Worm (Caenorhabditis elegans): ENCODE data around the gene ram-5.
A peak's percentile ranks its signal among the peaks of the same experiment; 100 is the strongest.

ram-5 gene

ce11 chrX:14557352-14557935, 7.5 kb downstream of the ram-5 start (continued):
- peak; percentile 78 for TF ChIP-seq zip-4 (GFP tag; optimal IDR thresholded peaks at IDR 0.05)
- peak; percentile 65 for TF ChIP-seq nhr-20 (tag; optimal IDR thresholded peaks at IDR 0.05)
- no peak for TF ChIP-seq lin-13 (GFP tag; optimal IDR thresholded peaks at IDR 0.05)
- TF ChIP-seq lin-15B (tag; optimal IDR thresholded peaks at IDR 0.05), result no peak
- TF ChIP-seq xbp-1 (tag; optimal IDR thresholded peaks at IDR 0.05), result peak; percentile 35
- no peak for TF ChIP-seq nhr-85 (tag)
- TF ChIP-seq unc-86 (tag; optimal IDR thresholded peaks at IDR 0.05), result peak; percentile 68
- peak; percentile 28 for TF ChIP-seq egl-13 (tag; optimal IDR thresholded peaks at IDR 0.05)
- TF ChIP-seq lin-39 (tag; optimal IDR thresholded peaks at IDR 0.05), result peak; percentile 30

- TF ChIP-seq xbp-1 (tag; optimal IDR thresholded peaks at IDR 0.05), result no peak
- TF ChIP-seq elt-3 (tag; optimal IDR thresholded peaks at IDR 0.05), result peak in 4 of 6 experiments; percentile 27 to 70 (median 48)
- peak; percentile 37 for TF ChIP-seq nhr-71 (tag; optimal IDR thresholded peaks at IDR 0.05)
- TF ChIP-seq elt-2 (tag; optimal IDR thresholded peaks at IDR 0.05), result peak; percentile 38
- TF ChIP-seq ceh-63 (GFP tag; optimal IDR thresholded peaks at IDR 0.05), result no peak
- peak; percentile 27 for TF ChIP-seq jun-1 (tag; optimal IDR thresholded peaks at IDR 0.05)
- no peak for TF ChIP-seq efl-1 (optimal IDR thresholded peaks at IDR 0.05)
- TF ChIP-seq efl-1 (GFP tag; optimal IDR thresholded peaks at IDR 0.05 in 1 of 2), result peak in 1 of 2 experiments; percentile 31
- peak in 1 of 2 experiments; percentile 63 for TF ChIP-seq lin-35 (GFP tag; optimal IDR thresholded peaks at IDR 0.05)
- no peak for TF ChIP-seq ceh-90 (tag; optimal IDR thresholded peaks at IDR 0.05)
- peak; percentile 10 for TF ChIP-seq nhr-19 (GFP tag; conservative IDR thresholded peaks at IDR 0.05)
- peak; percentile 75 for TF ChIP-seq nhr-85 (tag)
- peak; percentile 84 for TF ChIP-seq blmp-1 (tag; optimal IDR thresholded peaks at IDR 0.05)
- TF ChIP-seq snpc-4 (tag; optimal IDR thresholded peaks at IDR 0.05), result no peak
- TF ChIP-seq ceh-8 (GFP tag; optimal IDR thresholded peaks at IDR 0.05), result no peak
- peak; percentile 82 for TF ChIP-seq nhr-20 (tag; optimal IDR thresholded peaks at IDR 0.05)
Measured at ce11 chrX:14557936-14558554, 8.1 kb downstream of the ram-5 start, which contains the start of gene nhr-3. Gene nhr-3, plus strand, starts transcription at chrX:14558504.

ce11 chrX:14559084-14559483, 9.1 kb downstream of the ram-5 start:
- peak; percentile 36 for TF ChIP-seq skn-1 (tag; optimal IDR thresholded peaks at IDR 0.05)
- TF ChIP-seq nhr-84 (tag; optimal IDR thresholded peaks at IDR 0.05), result no peak
- TF ChIP-seq ceh-63 (GFP tag; optimal IDR thresholded peaks at IDR 0.05), result no peak
- TF ChIP-seq snu-23 (GFP tag; optimal IDR thresholded peaks at IDR 0.05), result no peak
- no peak for TF ChIP-seq grh-1 (GFP tag; IDR thresholded peaks at IDR 0.05)
- no peak for TF ChIP-seq nhr-71 (tag; optimal IDR thresholded peaks at IDR 0.05)
- TF ChIP-seq ceh-82 (tag; optimal IDR thresholded peaks at IDR 0.05), result peak in 1 of 3 experiments; percentile 26
- no peak for TF ChIP-seq lsy-2 (tag; optimal IDR thresholded peaks at IDR 0.05)
- no peak for TF ChIP-seq lin-39 (tag; optimal IDR thresholded peaks at IDR 0.05)
- no peak for TF ChIP-seq lin-15B (tag; optimal IDR thresholded peaks at IDR 0.05)
- no peak for TF ChIP-seq nhr-237 (tag; optimal IDR thresholded peaks at IDR 0.05)
- TF ChIP-seq nhr-19 (GFP tag; conservative IDR thresholded peaks at IDR 0.05), result no peak
- TF ChIP-seq efl-3 (GFP tag; optimal IDR thresholded peaks at IDR 0.05), result no peak
- peak; percentile 72 for TF ChIP-seq blmp-1 (tag; optimal IDR thresholded peaks at IDR 0.05)
- no peak for TF ChIP-seq aly-2 (tag; optimal IDR thresholded peaks at IDR 0.05)
- no peak for TF ChIP-seq ama-1 (optimal IDR thresholded peaks at IDR 0.05)
- no peak for TF ChIP-seq nhr-76 (tag; optimal IDR thresholded peaks at IDR 0.05)

- TF ChIP-seq C04F5.9 (tag; optimal IDR thresholded peaks at IDR 0.05) (no peak), lir-3 (tag; optimal IDR thresholded peaks at IDR 0.05; ENCODE audit: poor library complexity) (no peak), vab-15 (tag; optimal IDR thresholded peaks at IDR 0.05) (no peak), aly-2 (tag; optimal IDR thresholded peaks at IDR 0.05) (no peak), aha-1 (tag; optimal IDR thresholded peaks at IDR 0.05) (no peak), Y116A8C.19 (tag; optimal IDR thresholded peaks at IDR 0.05; ENCODE audit: borderline replicate concordance) (no peak), isw-1 (GFP tag; IDR thresholded peaks at IDR 0.05) (no peak), ets-5 (GFP tag; IDR thresholded peaks at IDR 0.05) (no peak), efl-1 (optimal IDR thresholded peaks at IDR 0.05) (no peak), efl-1 (GFP tag; optimal IDR thresholded peaks at IDR 0.05 in 1 of 2) (peak; percentile 3 to 93), unc-98 (GFP tag; IDR thresholded peaks at IDR 0.05) (0 out of 2 replicates have a peak, but pooled peaks have one; percentile 20), ceh-63 (GFP tag; optimal IDR thresholded peaks at IDR 0.05) (no peak), nhr-237 (tag; optimal IDR thresholded peaks at IDR 0.05) (no peak), nhr-19 (GFP tag; conservative IDR thresholded peaks at IDR 0.05) (peak; percentile 10; the same call in 1 of the 2 replicates), mab-9 (GFP tag; IDR thresholded peaks at IDR 0.05) (no peak), nhr-77 (tag; optimal IDR thresholded peaks at IDR 0.05) (no peak), C16A3.4 (tag; optimal IDR thresholded peaks at IDR 0.05) (no peak), hpl-2 (GFP tag; optimal IDR thresholded peaks at IDR 0.05) (no peak)
Measured at ce11 chrX:14559519-14560296, 9.8 kb downstream of the ram-5 start.

All from whole organism, L1 larva.